Fruit fly (Drosophila melanogaster) whole organism, prepupa: ENCODE data around the gene CG11889.

Experiments
- CG10669 ChIP-seq: fragments of 200-800 bp; sonication (Bioruptor generic); optimal IDR thresholded peaks from 3 replicates; lab custom pipeline; 2018; ENCODE audit warnings: missing biosample characterization, mild to moderate bottlenecking, missing genetic modification characterization, moderate library complexity
- CG11762 ChIP-seq: fragments of 200-800 bp; sonication (Bioruptor generic); optimal IDR thresholded peaks from 3 replicates; lab custom pipeline; 2016; ENCODE audit warnings: missing biosample characterization, missing genetic modification characterization; ENCODE audit not compliant: insufficient read depth
- CG11902 ChIP-seq: fragments of 200-800 bp; sonication (Bioruptor generic); optimal IDR thresholded peaks from 3 replicates; lab custom pipeline; 2016; ENCODE audit warnings: missing biosample characterization, missing genetic modification characterization
- CG15336 ChIP-seq: fragments of 200-800 bp; sonication (Bioruptor generic); IDR thresholded peaks from 2 replicates; pipeline ENCODE4 v1.3.6; 2022; ENCODE audit warnings: missing biosample characterization, missing genetic modification characterization
- CG1621 ChIP-seq: fragments of 200-800 bp; sonication (Bioruptor generic); optimal IDR thresholded peaks from 3 replicates; lab custom pipeline; 2018; ENCODE audit warnings: missing biosample characterization, mild to moderate bottlenecking, missing genetic modification characterization
- CG16779 ChIP-seq: fragments of 200-800 bp; sonication (Bioruptor generic); optimal IDR thresholded peaks from 3 replicates; lab custom pipeline; 2017; ENCODE audit warnings: missing biosample characterization, mild to moderate bottlenecking, missing genetic modification characterization
- CG3032 ChIP-seq: fragments of 200-800 bp; optimal IDR thresholded peaks from 2 replicates; lab custom pipeline; 2019; ENCODE audit warnings: missing biosample characterization, mild to moderate bottlenecking, missing genetic modification characterization, moderate library complexity
- CG31627 ChIP-seq: fragments of 200-800 bp; sonication (Bioruptor generic); optimal IDR thresholded peaks from 3 replicates; lab custom pipeline; 2016; ENCODE audit warnings: missing biosample characterization, missing genetic modification characterization
- CG34406 ChIP-seq: fragments of 200-800 bp; sonication (Bioruptor generic); optimal IDR thresholded peaks from 3 replicates; lab custom pipeline; 2016; ENCODE audit warnings: missing biosample characterization, missing genetic modification characterization
- CG3919 ChIP-seq: fragments of 200-800 bp; sonication (Bioruptor generic); optimal IDR thresholded peaks from 3 replicates; lab custom pipeline; 2016; ENCODE audit warnings: missing biosample characterization, missing genetic modification characterization
- CG4318 ChIP-seq: fragments of 200-800 bp; sonication (Bioruptor generic); optimal IDR thresholded peaks from 3 replicates; lab custom pipeline; 2017; ENCODE audit warnings: missing biosample characterization, mild to moderate bottlenecking, missing genetic modification characterization
- CG6276 ChIP-seq: fragments of 200-800 bp; sonication (Bioruptor generic); optimal IDR thresholded peaks from 2 replicates; lab custom pipeline; 2017; ENCODE audit warnings: missing biosample characterization, mild to moderate bottlenecking, missing genetic modification characterization
- CG7368 ChIP-seq: fragments of 200-800 bp; sonication (Bioruptor generic); optimal IDR thresholded peaks from 3 replicates; lab custom pipeline; 2016; ENCODE audit warnings: missing biosample characterization, missing genetic modification characterization
- CG8119 ChIP-seq: fragments of 200-800 bp; sonication (Bioruptor generic); IDR thresholded peaks from 3 replicates; pipeline ENCODE4 v1.3.6; 2022; ENCODE audit warnings: missing biosample characterization, missing genetic modification characterization
- CG8319 ChIP-seq: fragments of 200-800 bp; sonication (Bioruptor generic); optimal IDR thresholded peaks from 3 replicates; lab custom pipeline; 2016; ENCODE audit warnings: missing biosample characterization, missing genetic modification characterization
- CG8632 ChIP-seq: fragments of 200-800 bp; sonication (Bioruptor generic); optimal IDR thresholded peaks from 3 replicates; lab custom pipeline; 2016; ENCODE audit warnings: missing biosample characterization, missing genetic modification characterization
- CG9139 ChIP-seq: fragments of 200-800 bp; sonication (Bioruptor generic); optimal IDR thresholded peaks from 3 replicates; lab custom pipeline; 2017; ENCODE audit warnings: missing biosample characterization, mild to moderate bottlenecking, missing genetic modification characterization
- Eip75B ChIP-seq: fragments of 200-800 bp; sonication (Bioruptor generic); optimal IDR thresholded peaks from 3 replicates; lab custom pipeline; 2016; ENCODE audit warnings: missing biosample characterization, missing genetic modification characterization
- Eip78C ChIP-seq: fragments of 200-800 bp; sonication (Bioruptor generic); peaks from one replicate; lab custom pipeline; 2016; ENCODE audit warnings: missing biosample characterization, missing genetic modification characterization
- Ets21C ChIP-seq: fragments of 200-800 bp; sonication (Bioruptor generic); optimal IDR thresholded peaks from 3 replicates; lab custom pipeline; 2016; ENCODE audit warnings: missing biosample characterization, missing genetic modification characterization
- Ets96B ChIP-seq: fragments of 200-800 bp; optimal IDR thresholded peaks from 2 replicates; lab custom pipeline; 2019; ENCODE audit warnings: missing biosample characterization, mild to moderate bottlenecking, missing genetic modification characterization, moderate library complexity
- Hr38 ChIP-seq: sonication (Bioruptor generic); optimal IDR thresholded peaks from 2 replicates; lab custom pipeline; 2016; ENCODE audit warnings: missing biosample characterization, missing genetic modification characterization
- Hr39 ChIP-seq: fragments of 200-800 bp; sonication (Bioruptor generic); optimal IDR thresholded peaks from 2 replicates; lab custom pipeline; 2016; ENCODE audit warnings: missing biosample characterization, missing genetic modification characterization
- Hr4 ChIP-seq: fragments of 200-800 bp; sonication (Bioruptor generic); optimal IDR thresholded peaks from 3 replicates; lab custom pipeline; 2016; ENCODE audit warnings: missing biosample characterization, missing genetic modification characterization
- Lpt ChIP-seq: fragments of 200-800 bp; sonication (Bioruptor generic); optimal IDR thresholded peaks from 3 replicates; lab custom pipeline; 2016; ENCODE audit warnings: missing biosample characterization, missing genetic modification characterization
- Met ChIP-seq: fragments of 200-800 bp; sonication (Bioruptor generic); optimal IDR thresholded peaks from 3 replicates; lab custom pipeline; 2016; ENCODE audit warnings: missing biosample characterization, missing genetic modification characterization
- Smox ChIP-seq: fragments of 200-800 bp; sonication (Bioruptor generic); optimal IDR thresholded peaks from 3 replicates; lab custom pipeline; 2016; ENCODE audit warnings: missing biosample characterization, missing genetic modification characterization
- Sox102F ChIP-seq: fragments of 200-800 bp; sonication (Bioruptor generic); optimal IDR thresholded peaks from 2 replicates; lab custom pipeline; 2016; ENCODE audit warnings: missing biosample characterization, mild to moderate bottlenecking, missing genetic modification characterization
- Sox14 ChIP-seq: fragments of 200-800 bp; sonication (Bioruptor generic); optimal IDR thresholded peaks from 3 replicates; lab custom pipeline; 2016; ENCODE audit warnings: missing biosample characterization, missing genetic modification characterization
- achi ChIP-seq: fragments of 200-800 bp; sonication (Bioruptor generic); optimal IDR thresholded peaks from 3 replicates; lab custom pipeline; 2016; ENCODE audit warnings: missing biosample characterization, missing genetic modification characterization
- acj6 ChIP-seq: fragments of 200-800 bp; sonication (Bioruptor generic); optimal IDR thresholded peaks from 3 replicates; lab custom pipeline; 2016; ENCODE audit warnings: missing biosample characterization, missing genetic modification characterization
- cyc ChIP-seq: fragments of 200-800 bp; sonication (Bioruptor generic); optimal IDR thresholded peaks from 3 replicates; lab custom pipeline; 2016; ENCODE audit warnings: missing biosample characterization, missing genetic modification characterization
- dac ChIP-seq: fragments of 200-800 bp; sonication (Bioruptor generic); optimal IDR thresholded peaks from 2 replicates; lab custom pipeline; 2017; ENCODE audit warnings: missing biosample characterization, mild to moderate bottlenecking, missing genetic modification characterization
- dsx ChIP-seq: fragments of 200-800 bp; optimal IDR thresholded peaks from 3 replicates; lab custom pipeline; 2019; ENCODE audit warnings: missing biosample characterization, mild to moderate bottlenecking, missing genetic modification characterization, moderate library complexity; ENCODE audit not compliant: poor library complexity, severe bottlenecking
- eg ChIP-seq: fragments of 200-800 bp; sonication (Bioruptor generic); IDR thresholded peaks from 3 replicates; pipeline ENCODE4 v1.3.6; 2022; ENCODE audit warnings: missing biosample characterization, missing genetic modification characterization
- esn ChIP-seq: fragments of 200-800 bp; sonication (Bioruptor generic); optimal IDR thresholded peaks from 2 replicates; lab custom pipeline; 2016; ENCODE audit warnings: missing biosample characterization, mild to moderate bottlenecking, missing genetic modification characterization, moderate library complexity
- fd85E ChIP-seq: fragments of 200-800 bp; sonication (Bioruptor generic); optimal IDR thresholded peaks from 3 replicates; lab custom pipeline; 2016; ENCODE audit warnings: missing biosample characterization, missing genetic modification characterization
- fkh ChIP-seq: fragments of 200-800 bp; sonication (Bioruptor generic); optimal IDR thresholded peaks from 3 replicates; lab custom pipeline; 2017; ENCODE audit warnings: missing biosample characterization, mild to moderate bottlenecking, missing genetic modification characterization, moderate library complexity
- net ChIP-seq: fragments of 200-800 bp; sonication (Bioruptor generic); optimal IDR thresholded peaks from 3 replicates; lab custom pipeline; 2016; ENCODE audit warnings: missing biosample characterization, missing genetic modification characterization
- ss ChIP-seq, 2 experiments: fragments of 200-800 bp; sonication (Bioruptor generic); optimal IDR thresholded peaks; 2 replicates in 1 of 2; 3 replicates in 1 of 2; lab custom pipeline; 2017 to 2018; ENCODE audit warnings: mild to moderate bottlenecking in 2 of 2, missing biosample characterization in 2 of 2, missing genetic modification characterization in 2 of 2, moderate library complexity in 1 of 2
- svp ChIP-seq: fragments of 200-800 bp; sonication (Bioruptor generic); peaks from one replicate; lab custom pipeline; 2016; ENCODE audit warnings: missing biosample characterization, missing genetic modification characterization

CG11889 gene

DNA sequence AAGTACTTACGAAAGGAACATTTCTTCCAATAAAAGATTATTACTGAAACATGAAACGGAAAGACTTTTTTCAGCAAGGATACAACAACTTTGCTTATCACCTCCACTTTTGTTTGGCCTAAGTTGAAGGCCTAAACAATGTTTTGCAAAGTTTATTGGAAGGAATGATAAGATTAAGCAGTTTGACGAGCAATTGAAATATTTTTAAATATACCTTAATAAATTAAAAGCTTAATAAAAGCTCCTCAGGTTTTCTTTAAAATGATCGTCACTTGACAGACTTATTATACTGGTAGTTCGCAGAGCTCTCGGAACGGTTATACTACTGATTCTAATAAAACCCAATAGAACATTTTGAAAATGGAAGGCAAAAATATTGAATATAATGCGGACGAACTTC is 15.2 kb downstream of the CG11889 start, which contains the start of gene CG31104:
CG31104 (plus strand) TSS at position 301 of the 400 bp plus-strand sequence.
- TF ChIP-seq CG15336 (GFP tag; lab: Robert Waterston, UW) (no peak), CG1621 (no peak), achi (no peak), Lpt (GFP tag; lab: Kevin White, UChicago) (no peak), CG4318 (GFP tag; lab: Kevin White, UChicago) (no peak), CG8119 (GFP tag; lab: Robert Waterston, UW) (no peak), CG11902 (no peak), CG34406 (no peak), CG6276 (GFP tag; lab: Kevin White, UChicago) (no peak), Hr39 (GFP tag; lab: Kevin White, UChicago) (no peak), CG31627 (GFP tag; lab: Kevin White, UChicago) (no peak), CG9139 (GFP tag; lab: Kevin White, UChicago) (no peak), cyc (GFP tag; lab: Kevin White, UChicago) (no peak), CG16779 (tag; lab: Kevin White, UChicago) (no peak), Sox102F (GFP tag; lab: Kevin White, UChicago) (no peak), CG10669 (GFP tag; lab: Kevin White, UChicago) (no peak), dac (no peak), Ets96B (tag; lab: Kevin White, UChicago) (no peak), CG8632 (GFP tag; lab: Kevin White, UChicago) (no peak), Eip78C (no peak)

DNA sequence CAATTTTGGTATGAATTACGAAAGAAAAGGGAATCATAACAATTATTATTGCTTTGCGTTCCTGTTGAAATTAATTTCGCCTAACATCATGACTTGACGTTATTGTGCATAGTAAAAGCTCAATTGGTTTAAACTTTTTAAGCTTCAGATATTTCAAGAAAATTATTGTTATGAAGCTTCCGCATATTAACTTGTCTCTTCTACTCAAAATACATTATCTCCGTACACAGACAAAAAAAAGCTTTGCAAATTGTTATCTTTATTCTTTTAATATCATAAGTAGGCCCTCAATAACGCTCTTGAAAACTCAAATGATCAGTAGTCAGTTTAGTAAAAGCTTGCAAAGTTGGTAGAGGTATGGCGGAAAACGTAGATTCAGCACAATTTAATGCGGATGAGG is 17.1 kb downstream of the CG11889 start, which contains the start of gene CG13658:
CG13658 (plus strand) TSS at position 347 of the 400 bp plus-strand sequence.
- TF ChIP-seq dsx (GFP tag; lab: Kevin White, UChicago), result no peak
- TF ChIP-seq Hr38 (GFP tag; lab: Kevin White, UChicago), result no peak
- no peak for TF ChIP-seq CG11902
- no peak for TF ChIP-seq CG11762 (GFP tag; lab: Kevin White, UChicago)
- no peak for TF ChIP-seq Smox (GFP tag; lab: Kevin White, UChicago)
- TF ChIP-seq CG7368 (GFP tag; lab: Kevin White, UChicago), result no peak
- TF ChIP-seq CG3919 (GFP tag; lab: Kevin White, UChicago), result no peak
- TF ChIP-seq ss (GFP tag; optimal IDR thresholded peaks at IDR 0.05; lab: Kevin White, UChicago), result no peak
- TF ChIP-seq Eip75B (GFP tag; lab: Kevin White, UChicago), result no peak
- TF ChIP-seq Sox14 (GFP tag; lab: Kevin White, UChicago), result no peak
- TF ChIP-seq Eip78C, result no peak
- TF ChIP-seq eg (GFP tag; lab: Robert Waterston, UW), result no peak
- no peak for TF ChIP-seq CG8319 (GFP tag; lab: Kevin White, UChicago)
- no peak for TF ChIP-seq acj6
- no peak for TF ChIP-seq svp (GFP tag; lab: Kevin White, UChicago)
- no peak for TF ChIP-seq CG8632 (GFP tag; lab: Kevin White, UChicago)

- no peak for TF ChIP-seq CG31627 (GFP tag; lab: Kevin White, UChicago)
- TF ChIP-seq net (GFP tag; lab: Kevin White, UChicago), result no peak
- no peak for TF ChIP-seq dac
- TF ChIP-seq Hr4 (GFP tag; lab: Kevin White, UChicago), result no peak
- no peak for TF ChIP-seq Met (GFP tag; lab: Kevin White, UChicago)
- no peak for TF ChIP-seq CG3032 (tag; lab: Kevin White, UChicago)
- no peak for TF ChIP-seq eg (GFP tag; lab: Robert Waterston, UW)
- no peak for TF ChIP-seq Ets21C (GFP tag; lab: Kevin White, UChicago)
- TF ChIP-seq CG16779 (tag; lab: Kevin White, UChicago), result no peak
- TF ChIP-seq dsx (GFP tag; lab: Kevin White, UChicago), result no peak
- TF ChIP-seq fd85E, result no peak
- TF ChIP-seq esn (GFP tag; lab: Kevin White, UChicago), result no peak
- no peak for TF ChIP-seq CG7368 (GFP tag; lab: Kevin White, UChicago)
- no peak for TF ChIP-seq fkh (GFP tag; lab: Kevin White, UChicago)
Observed at dm6 chr3R:25289589-25289988, 19.6 kb downstream of the CG11889 start, which contains the start of gene CG11893. CG11893 (plus strand) TSS chr3R:25289889.
